Worm (Caenorhabditis elegans) whole organism, L1 larva: ENCODE measurements around the gene sru-39.

ENCODE experiments used
- C04F5.9 ChIP-seq: sonication (generic microtip); optimal IDR thresholded peaks from 2 replicates; lab custom pipeline; 2016; ENCODE audit warnings: missing genetic modification characterization, missing compliant biosample characterization
- F16B12.6 ChIP-seq: fragments of 150-350 bp; optimal IDR thresholded peaks from 2 replicates; lab custom pipeline; 2014; ENCODE audit warnings: missing biosample characterization, missing genetic modification characterization
- Y116A8C.19 ChIP-seq: sonication (generic microtip); optimal IDR thresholded peaks from 2 replicates; lab custom pipeline; 2016; ENCODE audit warnings: missing compliant biosample characterization, missing genetic modification characterization, borderline replicate concordance
- blmp-1 ChIP-seq: fragments of 150-350 bp; optimal IDR thresholded peaks from 2 replicates; lab custom pipeline; 2014; ENCODE audit warnings: missing biosample characterization, missing genetic modification characterization
- ceh-63 ChIP-seq: fragments of 200-800 bp; sonication (Bioruptor generic); optimal IDR thresholded peaks from 2 replicates; lab custom pipeline; 2018; ENCODE audit warnings: mild to moderate bottlenecking, missing genetic modification characterization, missing compliant biosample characterization
- ceh-8 ChIP-seq: fragments of 200-800 bp; sonication (Bioruptor generic); optimal IDR thresholded peaks from 2 replicates; lab custom pipeline; 2018; ENCODE audit warnings: mild to moderate bottlenecking, missing genetic modification characterization, moderate library complexity, missing compliant biosample characterization
- ceh-82 ChIP-seq, 3 experiments: fragments of 150-350 bp in 1 of 3; sonication (generic microtip) in 2 of 3; optimal IDR thresholded peaks; 2 replicates each; lab custom pipeline; 2014 to 2017; ENCODE audit warnings: missing biosample characterization in 3 of 3, missing genetic modification characterization in 3 of 3
- ceh-88 ChIP-seq: fragments of 200-800 bp; sonication (Bioruptor generic); IDR thresholded peaks from 2 replicates; pipeline ENCODE4 v1.3.6; 2022; ENCODE audit warnings: missing genetic modification characterization, missing compliant biosample characterization
- dsc-1 ChIP-seq: sonication (generic microtip); optimal IDR thresholded peaks from 2 replicates; lab custom pipeline; 2016; ENCODE audit warnings: mild to moderate bottlenecking, missing genetic modification characterization, missing compliant biosample characterization
- efl-1 ChIP-seq, 4 experiments: fragments of 150-350 bp; optimal IDR thresholded peaks in 3 of 4; peaks in 1 of 4; 1 replicate in 1 of 4; 2 replicates in 3 of 4; lab custom pipeline; 2014; ENCODE audit warnings: missing biosample characterization in 2 of 4, missing genetic modification characterization in 2 of 4, missing genetic modification reagents in 2 of 4
- efl-3 ChIP-seq: fragments of 200-800 bp; sonication (Bioruptor generic); optimal IDR thresholded peaks from 2 replicates; lab custom pipeline; 2018; ENCODE audit warnings: mild to moderate bottlenecking, missing genetic modification characterization, missing compliant biosample characterization
- elt-2 ChIP-seq: sonication (generic microtip); optimal IDR thresholded peaks from 2 replicates; lab custom pipeline; 2016; ENCODE audit warnings: missing genetic modification characterization, mild to moderate bottlenecking, inconsistent platforms, missing compliant biosample characterization, missing genetic modification reagents
- fkh-4 ChIP-seq: sonication (generic microtip); optimal IDR thresholded peaks from 2 replicates; lab custom pipeline; 2016; ENCODE audit warnings: missing compliant biosample characterization, missing genetic modification characterization, borderline replicate concordance
- fkh-8 ChIP-seq: sonication (generic microtip); optimal IDR thresholded peaks from 2 replicates; lab custom pipeline; 2016; ENCODE audit warnings: mild to moderate bottlenecking, missing genetic modification characterization, missing compliant biosample characterization
- fos-1 ChIP-seq: fragments of 150-350 bp; optimal IDR thresholded peaks from 2 replicates; lab custom pipeline; 2014; ENCODE audit warnings: missing biosample characterization, missing genetic modification characterization
- hlh-17 ChIP-seq: fragments of 200-800 bp; sonication (Bioruptor generic); optimal IDR thresholded peaks from 2 replicates; lab custom pipeline; 2018; ENCODE audit warnings: missing genetic modification characterization, mild to moderate bottlenecking, missing compliant biosample characterization, moderate library complexity, borderline replicate concordance
- hpl-2 ChIP-seq: fragments of 150-350 bp; optimal IDR thresholded peaks from 2 replicates; lab custom pipeline; 2014; ENCODE audit warnings: missing biosample characterization, missing genetic modification reagents, missing genetic modification characterization
- isw-1 ChIP-seq: fragments of 200-800 bp; sonication (Bioruptor generic); IDR thresholded peaks from 2 replicates; pipeline ENCODE4 v1.3.6; 2022; ENCODE audit warnings: missing genetic modification characterization, missing compliant biosample characterization
- lin-15B ChIP-seq: fragments of 150-350 bp; sonication (generic microtip); optimal IDR thresholded peaks from 3 replicates; lab custom pipeline; 2014; ENCODE audit warnings: missing biosample characterization, missing genetic modification characterization
- lir-3 ChIP-seq: sonication (generic microtip); optimal IDR thresholded peaks from 2 replicates; lab custom pipeline; 2016; ENCODE audit warnings: mild to moderate bottlenecking, missing genetic modification characterization, moderate library complexity, missing compliant biosample characterization; ENCODE audit not compliant: poor library complexity
- mab-9 ChIP-seq: fragments of 200-800 bp; sonication (Bioruptor generic); IDR thresholded peaks from 2 replicates; pipeline ENCODE4 v1.3.6; 2022; ENCODE audit warnings: missing genetic modification reagents, missing genetic modification characterization, missing compliant biosample characterization
- mep-1 ChIP-seq: fragments of 150-350 bp; optimal IDR thresholded peaks from 2 replicates; lab custom pipeline; 2014; ENCODE audit warnings: missing biosample characterization, missing genetic modification characterization
- nhr-12 ChIP-seq: sonication (generic microtip); optimal IDR thresholded peaks from 2 replicates; lab custom pipeline; 2017; ENCODE audit warnings: missing biosample characterization, missing genetic modification characterization
- nhr-19 ChIP-seq: fragments of 200-800 bp; sonication (Bioruptor generic); conservative IDR thresholded peaks from 2 replicates; pipeline ENCODE4 v1.3.6; 2022; ENCODE audit warnings: missing genetic modification characterization, missing compliant biosample characterization
- nhr-47 ChIP-seq: sonication (generic microtip); optimal IDR thresholded peaks from 2 replicates; lab custom pipeline; 2016; ENCODE audit warnings: mild to moderate bottlenecking, missing genetic modification characterization, moderate library complexity, missing compliant biosample characterization
- nhr-84 ChIP-seq: sonication (generic microtip); optimal IDR thresholded peaks from 2 replicates; lab custom pipeline; 2017; ENCODE audit warnings: missing biosample characterization, missing genetic modification characterization
- nhr-85 ChIP-seq: sonication (generic microtip); peaks from one replicate; lab custom pipeline; 2016; ENCODE audit warnings: missing genetic modification characterization, inconsistent platforms, missing compliant biosample characterization
- nhr-90 ChIP-seq: sonication (generic microtip); optimal IDR thresholded peaks from 2 replicates; lab custom pipeline; 2016; ENCODE audit warnings: mild to moderate bottlenecking, missing genetic modification characterization, missing compliant biosample characterization; ENCODE audit not compliant: poor library complexity
- pqm-1 ChIP-seq: sonication (generic microtip); optimal IDR thresholded peaks from 3 replicates; lab custom pipeline; 2017; ENCODE audit warnings: missing biosample characterization, missing genetic modification characterization
- rnt-1 ChIP-seq: sonication (generic microtip); optimal IDR thresholded peaks from 2 replicates; lab custom pipeline; 2016; ENCODE audit warnings: mild to moderate bottlenecking, missing genetic modification characterization, moderate library complexity, missing compliant biosample characterization
- snu-23 ChIP-seq: sonication (generic microtip); optimal IDR thresholded peaks from 2 replicates; lab custom pipeline; 2016; ENCODE audit warnings: missing genetic modification characterization, missing compliant biosample characterization
- sox-4 ChIP-seq: sonication (generic microtip); optimal IDR thresholded peaks from 2 replicates; lab custom pipeline; 2016; ENCODE audit warnings: missing genetic modification characterization, missing compliant biosample characterization
- swsn-7 ChIP-seq: sonication (generic microtip); optimal IDR thresholded peaks from 2 replicates; lab custom pipeline; 2016; ENCODE audit warnings: missing genetic modification characterization, missing compliant biosample characterization
- tbx-2 ChIP-seq: sonication (generic microtip); optimal IDR thresholded peaks from 2 replicates; lab custom pipeline; 2016; ENCODE audit warnings: missing genetic modification characterization, missing compliant biosample characterization
- unc-98 ChIP-seq: fragments of 200-800 bp; sonication (Bioruptor generic); IDR thresholded peaks from 2 replicates; pipeline ENCODE4 v1.3.6; 2022; ENCODE audit warnings: missing genetic modification characterization, missing compliant biosample characterization
- zag-1 ChIP-seq: fragments of 150-350 bp; optimal IDR thresholded peaks from 2 replicates; lab custom pipeline; 2014; ENCODE audit warnings: missing biosample characterization, missing genetic modification characterization
- ztf-4 ChIP-seq: fragments of 150-350 bp; optimal IDR thresholded peaks from 2 replicates; lab custom pipeline; 2014; ENCODE audit warnings: missing biosample characterization, missing genetic modification characterization

sru-39 gene

DNA sequence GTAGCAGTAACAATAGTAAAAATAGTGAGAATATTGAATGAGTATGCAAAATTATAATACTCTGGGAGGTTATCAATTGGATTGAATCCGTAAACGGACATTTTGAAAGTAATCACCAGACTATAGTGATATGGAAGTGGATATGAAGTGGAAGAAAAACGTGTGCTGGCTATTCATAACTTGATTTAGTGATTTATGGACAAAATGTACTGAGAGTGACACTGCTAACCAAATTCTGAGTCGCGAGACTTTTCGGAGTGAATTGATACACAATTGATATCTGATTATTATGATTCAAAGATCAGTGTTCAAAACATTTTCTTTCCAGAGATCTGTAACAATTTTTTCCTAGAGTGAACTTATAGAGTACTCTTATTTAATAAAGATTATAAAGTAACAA, 32.7 kb downstream of the sru-39 start, which contains the start of gene sru-38:
Gene sru-38 (minus strand): TSS at position 101 of the 400 bp plus-strand sequence.
- no peak for TF ChIP-seq ztf-4 (tag; lab: Kevin White, UChicago)
- no peak for TF ChIP-seq C04F5.9
- TF ChIP-seq rnt-1 = no peak
- no peak for TF ChIP-seq swsn-7
- no peak for TF ChIP-seq pqm-1
- TF ChIP-seq hpl-2 (GFP tag; lab: Kevin White, UChicago) = no peak
- no peak for TF ChIP-seq ceh-8 (GFP tag; lab: Kevin White, UChicago)
- no peak for TF ChIP-seq efl-3 (GFP tag; lab: Kevin White, UChicago)
- TF ChIP-seq lin-15B (tag; lab: Kevin White, UChicago) = no peak
- no peak for TF ChIP-seq nhr-84 (tag; lab: Kevin White, UChicago)
- no peak for TF ChIP-seq ceh-88 (GFP tag; lab: Robert Waterston, UW)
- TF ChIP-seq fkh-8 = no peak
- no peak for TF ChIP-seq tbx-2 (tag; lab: Kevin White, UChicago)
- no peak for TF ChIP-seq dsc-1 (tag; lab: Kevin White, UChicago)
- TF ChIP-seq blmp-1 (tag; lab: Kevin White, UChicago) = no peak

DNA sequence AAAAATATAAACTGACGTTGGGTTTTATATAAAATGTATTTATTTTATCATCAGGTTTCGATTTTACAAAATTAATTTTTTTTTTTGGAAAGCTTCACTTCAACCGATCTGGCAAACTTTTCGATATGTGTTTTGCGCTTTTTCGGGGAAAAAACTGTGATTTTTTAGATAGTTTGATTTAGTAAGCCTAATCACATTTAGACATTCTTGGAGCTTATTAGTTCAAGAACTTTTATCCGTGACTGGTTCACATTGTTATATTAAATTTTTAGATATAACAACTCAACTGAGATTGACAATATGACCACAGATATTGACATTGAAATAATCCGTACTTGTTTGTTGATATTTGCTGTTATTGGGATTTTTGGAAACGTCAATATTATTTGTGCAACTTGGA, 34.4 kb downstream of the sru-39 start, which contains the start of gene srsx-21:
Gene srsx-21 (plus strand): TSS at position 301 of the 400 bp plus-strand sequence.
- no peak for TF ChIP-seq swsn-7
- no peak for TF ChIP-seq efl-1 (optimal IDR thresholded peaks at IDR 0.05; lab: Kevin White, UChicago)
- TF ChIP-seq efl-1 (GFP tag; optimal IDR thresholded peaks at IDR 0.05 in 1 of 2; lab: Kevin White, UChicago) = no peak
- no peak for TF ChIP-seq snu-23 (GFP tag; lab: Kevin White, UChicago)
- no peak for TF ChIP-seq F16B12.6
- no peak for TF ChIP-seq fos-1 (tag; lab: Kevin White, UChicago)
- no peak for TF ChIP-seq elt-2 (tag; lab: Kevin White, UChicago)
- TF ChIP-seq fkh-4 (tag; lab: Kevin White, UChicago) = no peak
- no peak for TF ChIP-seq mep-1 (tag; lab: Kevin White, UChicago)
- no peak for TF ChIP-seq ceh-82 (tag; optimal IDR thresholded peaks at IDR 0.05; lab: Kevin White, UChicago)
- no peak for TF ChIP-seq isw-1 (GFP tag; lab: Robert Waterston, UW)
- TF ChIP-seq ceh-63 (GFP tag; lab: Kevin White, UChicago) = no peak
- no peak for TF ChIP-seq nhr-85
- TF ChIP-seq sox-4 (tag; lab: Kevin White, UChicago) = no peak
- TF ChIP-seq blmp-1 (tag; lab: Kevin White, UChicago) = no peak
- no peak for TF ChIP-seq hlh-17 (GFP tag; lab: Kevin White, UChicago)
- TF ChIP-seq unc-98 (GFP tag; lab: Robert Waterston, UW) = no peak
- no peak for TF ChIP-seq mab-9 (GFP tag; lab: Robert Waterston, UW)

DNA sequence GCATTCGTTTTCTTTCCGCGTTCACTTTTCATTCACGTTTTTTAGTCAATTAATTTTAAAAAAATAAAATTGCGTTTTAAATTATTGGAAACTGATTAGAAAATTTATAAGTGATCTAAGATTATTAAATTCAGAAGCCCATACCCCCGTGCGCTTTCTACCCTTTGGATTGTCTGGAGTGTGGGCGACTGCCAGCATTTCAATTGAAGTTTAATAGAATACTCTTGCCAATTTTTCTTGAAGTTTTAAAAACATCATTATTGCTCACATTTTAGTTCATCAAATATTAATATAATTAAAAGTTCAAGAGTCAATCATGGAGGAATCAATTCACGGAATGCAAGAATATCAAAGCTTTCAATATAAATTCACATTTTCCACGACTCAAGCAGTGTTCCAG, 38.1 kb downstream of the sru-39 start, which contains the start of gene sru-36:
Gene sru-36 (plus strand): TSS at position 301 of the 400 bp plus-strand sequence.
- no peak for TF ChIP-seq isw-1 (GFP tag; lab: Robert Waterston, UW)
- TF ChIP-seq nhr-12 (tag; lab: Kevin White, UChicago) = no peak
- no peak for TF ChIP-seq nhr-90 (tag; lab: Kevin White, UChicago)

DNA sequence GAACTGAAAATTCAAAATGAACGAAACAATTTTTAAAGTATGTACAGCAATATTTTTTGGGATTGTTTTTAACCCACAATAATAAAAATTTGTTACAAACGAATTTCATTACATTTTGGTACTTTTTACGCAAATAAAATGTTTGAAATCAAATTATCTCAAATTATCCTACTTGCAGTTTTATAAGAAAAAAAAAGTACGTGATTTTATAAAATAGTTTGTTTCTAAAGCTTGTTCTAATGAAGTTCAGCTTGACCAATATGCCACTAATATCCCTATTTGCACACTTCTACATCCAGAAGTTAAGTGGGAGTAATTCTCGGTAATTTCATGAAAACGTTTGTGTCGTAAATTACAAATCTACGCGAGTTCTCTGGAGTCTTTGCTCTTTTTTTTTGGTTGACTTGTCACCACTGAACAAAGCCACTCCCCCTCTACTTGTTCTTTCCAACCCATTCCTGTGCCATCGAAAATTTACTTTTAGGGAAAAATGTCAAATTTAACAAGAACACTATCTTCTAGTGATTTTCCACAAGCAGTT, 40.2 kb downstream of the sru-39 start, which contains the start of gene sru-8:
Gene sru-8 (plus strand): TSS at position 491 of the 541 bp plus-strand sequence.
- TF ChIP-seq Y116A8C.19 (tag; lab: Kevin White, UChicago) = no peak
- TF ChIP-seq efl-1 (optimal IDR thresholded peaks at IDR 0.05; lab: Kevin White, UChicago) = no peak
- TF ChIP-seq efl-1 (GFP tag; optimal IDR thresholded peaks at IDR 0.05 in 1 of 2; lab: Kevin White, UChicago) = no peak
- no peak for TF ChIP-seq zag-1 (tag; lab: Kevin White, UChicago)
- no peak for TF ChIP-seq lir-3
- TF ChIP-seq nhr-19 (GFP tag; lab: Robert Waterston, UW) = no peak
- TF ChIP-seq nhr-47 (tag; lab: Kevin White, UChicago) = no peak
